Fruit fly (Drosophila melanogaster): ENCODE data around the gene slgA.

Gene slgA

dm6 chrX:21345036-21345500 is 28.7 kb upstream of the slgA start, which contains the start of gene dod (continued):
- TF ChIP-seq CG31224 (GFP tag; IDR thresholded peaks at IDR 0.05) (no peak), Bgb (GFP tag; IDR thresholded peaks at IDR 0.05; ENCODE audit: partially characterized antibody) (peak; percentile 91), CG9437 (GFP tag; optimal IDR thresholded peaks at IDR 0.05) (no peak), vfl (GFP tag; optimal IDR thresholded peaks at IDR 0.05) (no peak), CG30403 (GFP tag; optimal IDR thresholded peaks at IDR 0.05) (peak; percentile 51), bbx (GFP tag; IDR thresholded peaks at IDR 0.05; ENCODE audit: partially characterized antibody) (peak; percentile 83), fd96Cb (tag; optimal IDR thresholded peaks at IDR 0.05) (no peak), CG15514 (GFP tag; optimal IDR thresholded peaks at IDR 0.05) (peak; percentile 88), Sox102F (GFP tag; optimal IDR thresholded peaks at IDR 0.05) (no peak), CG18262 (tag; optimal IDR thresholded peaks at IDR 0.05) (peak; percentile 54), CG33213 (GFP tag; optimal IDR thresholded peaks at IDR 0.05) (peak; percentile 73), Elba2 (GFP tag; optimal IDR thresholded peaks at IDR 0.05) (no peak), Sin3A (optimal IDR thresholded peaks at IDR 0.05) (peak; percentile 68), CG10654 (GFP tag; optimal IDR thresholded peaks at IDR 0.05) (no peak), CG8924 (tag; optimal IDR thresholded peaks at IDR 0.05) (peak; percentile 43), Neu2 (GFP tag; optimal IDR thresholded peaks at IDR 0.05; ENCODE audit: borderline replicate concordance) (no peak), Sry-δ (GFP tag; optimal IDR thresholded peaks at IDR 0.05) (peak; percentile 82), CG13123 (GFP tag; optimal IDR thresholded peaks at IDR 0.05) (no peak), scrt (GFP tag; optimal IDR thresholded peaks at IDR 0.05) (no peak), ap (GFP tag; IDR thresholded peaks at IDR 0.05) (no peak), br (optimal IDR thresholded peaks at IDR 0.05) (no peak), CG9215 (GFP tag; IDR thresholded peaks at IDR 0.05) (peak; percentile 30; the same call in 1 of the 2 replicates), CG6854 (GFP tag; optimal IDR thresholded peaks at IDR 0.05) (peak; percentile 33), Bdp1 (GFP tag; optimal IDR thresholded peaks at IDR 0.05) (peak; percentile 44), zf30C (GFP tag; optimal IDR thresholded peaks at IDR 0.05) (no peak), CG1602 (GFP tag; optimal IDR thresholded peaks at IDR 0.05) (no peak), HLH3B (GFP tag; IDR thresholded peaks at IDR 0.05) (no peak), hb (GFP tag; IDR thresholded peaks at IDR 0.05; ENCODE audit: partially characterized antibody) (peak; percentile 68), CG2889 (GFP tag; IDR thresholded peaks at IDR 0.05) (0 out of 3 replicates have a peak, but pooled peaks have one; percentile 9), CG9932 (GFP tag; IDR thresholded peaks at IDR 0.05) (peak; percentile 73), org-1 (GFP tag; optimal IDR thresholded peaks at IDR 0.05) (peak; percentile 25), CG4328 (GFP tag; optimal IDR thresholded peaks at IDR 0.05) (peak; percentile 18), bcd (GFP tag; optimal IDR thresholded peaks at IDR 0.05) (peak; percentile 39), tgo (GFP tag; IDR thresholded peaks at IDR 0.05) (no peak; the same call in 2 of the 3 replicates), ro (GFP tag; IDR thresholded peaks at IDR 0.05) (no peak), hbn (GFP tag; IDR thresholded peaks at IDR 0.05; ENCODE audit: partially characterized antibody) (peak; percentile 67), CG7987 (GFP tag; optimal IDR thresholded peaks at IDR 0.05) (no peak), CG18764 (GFP tag; optimal IDR thresholded peaks at IDR 0.05) (no peak), knrl (GFP tag; IDR thresholded peaks at IDR 0.05; ENCODE audit: partially characterized antibody) (peak; percentile 77), Xbp1 (GFP tag; optimal IDR thresholded peaks at IDR 0.05) (peak; percentile 60), Dref (GFP tag; IDR thresholded peaks at IDR 0.05) (peak; percentile 97), CG2712 (tag; optimal IDR thresholded peaks at IDR 0.05) (peak; percentile 48), CrebB (tag; optimal IDR thresholded peaks at IDR 0.05) (no peak), eve (GFP tag; optimal IDR thresholded peaks at IDR 0.05) (no peak), CG5953 (GFP tag; IDR thresholded peaks at IDR 0.05) (no peak), CG11093 (GFP tag; IDR thresholded peaks at IDR 0.05) (no peak), Hmx (GFP tag; optimal IDR thresholded peaks at IDR 0.05) (no peak), CG34376 (GFP tag; optimal IDR thresholded peaks at IDR 0.05) (peak; percentile 54), zfh1 (GFP tag; IDR thresholded peaks at IDR 0.05) (peak; percentile 59; the same call in 2 of the 3 replicates), D (optimal IDR thresholded peaks at IDR 0.05) (no peak), D (GFP tag; optimal IDR thresholded peaks at IDR 0.05) (no peak), CG3995 (GFP tag; optimal IDR thresholded peaks at IDR 0.05) (peak; percentile 12)

Measured in whole organism, embryonic.